Fruit fly (Drosophila melanogaster): ENCODE results near the gene CG9173.
A peak's percentile ranks its signal among the peaks of the same experiment; 100 is the strongest.

The CG9173 gene

DNA sequence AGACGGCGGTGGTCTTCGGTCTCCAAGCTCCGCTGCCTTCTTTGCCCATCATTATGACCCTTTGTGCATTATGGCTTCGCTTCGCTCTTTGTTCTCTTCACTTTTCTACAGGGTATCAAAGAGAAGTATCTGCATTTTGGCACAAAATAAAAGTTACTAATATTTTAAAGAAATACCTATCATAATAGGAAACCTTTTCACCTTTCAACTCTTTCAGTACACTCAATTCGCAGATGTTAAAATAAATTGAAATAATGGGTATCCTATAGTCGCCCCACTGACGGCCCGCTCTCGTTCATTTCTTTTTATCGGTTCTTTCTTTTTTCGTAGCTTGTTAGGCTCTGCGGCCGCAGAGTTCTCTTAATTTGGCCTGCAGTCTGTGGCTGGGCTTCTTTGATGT is 19.6 kb upstream of the CG9173 start:
- no peak for TF ChIP-seq CG10348 (GFP tag; IDR thresholded peaks at IDR 0.05)
- TF ChIP-seq CG17806 (tag; optimal IDR thresholded peaks at IDR 0.05), result peak; percentile 71
- peak; percentile 81 for TF ChIP-seq CG4496 (GFP tag; IDR thresholded peaks at IDR 0.05)
- TF ChIP-seq Pif1A (GFP tag; optimal IDR thresholded peaks at IDR 0.05), result peak; percentile 85
- TF ChIP-seq Ets98B (GFP tag; IDR thresholded peaks at IDR 0.05), result peak; percentile 43; the same call in 1 of the 2 replicates
- peak; percentile 60 for TF ChIP-seq CG8301 (tag; optimal IDR thresholded peaks at IDR 0.05)
- TF ChIP-seq Snoo (tag; optimal IDR thresholded peaks at IDR 0.05), result peak; percentile 96
- TF ChIP-seq CG34367 (tag; optimal IDR thresholded peaks at IDR 0.05), result peak; percentile 72
- TF ChIP-seq CG12605 (GFP tag; IDR thresholded peaks at IDR 0.05), result 0 out of 2 replicates have a peak, but pooled peaks have one; percentile 14
- peak; percentile 60; the same call in 1 of the 2 replicates for TF ChIP-seq rn (GFP tag; IDR thresholded peaks at IDR 0.05)
- TF ChIP-seq CG32121 (GFP tag; IDR thresholded peaks at IDR 0.05), result no peak
- TF ChIP-seq CG9948 (tag; optimal IDR thresholded peaks at IDR 0.05), result peak; percentile 75
- peak; percentile 2 for TF ChIP-seq gl (tag; optimal IDR thresholded peaks at IDR 0.05)
- peak; percentile 73 for TF ChIP-seq CG8159 (tag; optimal IDR thresholded peaks at IDR 0.05)
- TF ChIP-seq fd96Ca (GFP tag; IDR thresholded peaks at IDR 0.05), result peak; percentile 53; the same call in 1 of the 3 replicates
- no peak for TF ChIP-seq EcR (GFP tag; optimal IDR thresholded peaks at IDR 0.05)
- TF ChIP-seq Pif1B (GFP tag; optimal IDR thresholded peaks at IDR 0.05), result peak; percentile 83
- TF ChIP-seq CG15710 (tag; optimal IDR thresholded peaks at IDR 0.05), result peak; percentile 83
- TF ChIP-seq D1 (tag; optimal IDR thresholded peaks at IDR 0.05), result no peak
- peak; percentile 69 for TF ChIP-seq CG14655 (GFP tag; optimal IDR thresholded peaks at IDR 0.05)
- TF ChIP-seq CG13204 (GFP tag; optimal IDR thresholded peaks at IDR 0.05), result peak; percentile 50

DNA sequence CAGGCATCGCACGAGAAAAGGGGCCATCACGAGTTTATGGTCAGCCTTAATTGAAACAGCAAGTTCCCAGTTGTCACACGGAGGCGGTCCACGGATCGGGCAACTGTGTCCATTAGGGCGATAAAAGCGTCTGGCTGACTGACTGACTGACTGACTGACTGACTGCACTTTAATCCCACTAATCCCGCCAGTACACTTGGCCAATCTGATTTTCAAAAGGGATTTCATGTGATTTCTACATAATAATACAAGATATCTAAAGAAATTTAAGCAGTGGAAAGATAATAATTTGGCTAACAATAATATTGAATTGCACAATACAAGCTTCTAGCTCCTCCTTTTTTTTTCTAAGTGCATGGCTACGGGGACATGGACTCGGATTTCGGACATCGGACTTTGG is 19.0 kb upstream of the CG9173 start:
- peak; percentile 12 for TF ChIP-seq CG9948 (tag; optimal IDR thresholded peaks at IDR 0.05)
- peak; percentile 21 for TF ChIP-seq CG8159 (tag; optimal IDR thresholded peaks at IDR 0.05)
- TF ChIP-seq CG13204 (GFP tag; optimal IDR thresholded peaks at IDR 0.05), result no peak
- TF ChIP-seq Snoo (tag; optimal IDR thresholded peaks at IDR 0.05), result no peak
- TF ChIP-seq Pif1B (GFP tag; optimal IDR thresholded peaks at IDR 0.05), result no peak
- TF ChIP-seq CG15710 (tag; optimal IDR thresholded peaks at IDR 0.05), result peak; percentile 18

DNA sequence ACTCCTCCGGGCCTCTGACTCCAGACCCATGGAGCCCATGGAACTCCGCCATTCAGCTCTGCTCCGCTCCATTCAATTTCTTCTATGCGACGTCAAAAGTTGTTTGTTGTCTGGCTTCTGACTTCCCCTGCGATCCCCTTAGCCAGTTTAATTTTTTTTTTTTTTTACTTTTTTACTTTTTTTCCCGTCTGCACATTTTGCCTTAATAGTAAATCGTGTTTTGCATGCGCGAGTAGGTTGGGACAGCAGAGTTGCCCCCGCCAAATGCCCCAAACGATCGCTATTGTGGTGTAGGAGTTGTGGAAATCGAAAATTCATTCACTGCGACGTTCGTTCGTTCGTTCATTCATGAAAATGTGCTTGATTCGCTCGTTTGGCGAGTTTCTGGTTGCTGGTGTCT is 17.7 kb upstream of the CG9173 start:
- TF ChIP-seq CG4496 (GFP tag; IDR thresholded peaks at IDR 0.05), result no peak
- TF ChIP-seq Pif1A (GFP tag; optimal IDR thresholded peaks at IDR 0.05), result peak; percentile 31
- no peak for TF ChIP-seq CG10348 (GFP tag; IDR thresholded peaks at IDR 0.05)
- peak; percentile 59; the same call in 1 of the 2 replicates for TF ChIP-seq CG12605 (GFP tag; IDR thresholded peaks at IDR 0.05)
- TF ChIP-seq D1 (tag; optimal IDR thresholded peaks at IDR 0.05), result no peak
- no peak for TF ChIP-seq Pif1B (GFP tag; optimal IDR thresholded peaks at IDR 0.05)
- peak; percentile 21 for TF ChIP-seq gl (tag; optimal IDR thresholded peaks at IDR 0.05)
- peak; percentile 52; the same call in 1 of the 3 replicates for TF ChIP-seq fd96Ca (GFP tag; IDR thresholded peaks at IDR 0.05)
- TF ChIP-seq CG8159 (tag; optimal IDR thresholded peaks at IDR 0.05), result no peak
- no peak for TF ChIP-seq Snoo (tag; optimal IDR thresholded peaks at IDR 0.05)
- no peak; the same call in 1 of the 2 replicates for TF ChIP-seq CG32121 (GFP tag; IDR thresholded peaks at IDR 0.05)
- TF ChIP-seq CG15710 (tag; optimal IDR thresholded peaks at IDR 0.05), result peak; percentile 22
- TF ChIP-seq Ets98B (GFP tag; IDR thresholded peaks at IDR 0.05), result peak; percentile 34; the same call in 1 of the 2 replicates
- no peak for TF ChIP-seq CG17806 (tag; optimal IDR thresholded peaks at IDR 0.05)
- peak; percentile 25 for TF ChIP-seq CG13204 (GFP tag; optimal IDR thresholded peaks at IDR 0.05)
- no peak for TF ChIP-seq CG34367 (tag; optimal IDR thresholded peaks at IDR 0.05)
- peak; percentile 9 for TF ChIP-seq CG9948 (tag; optimal IDR thresholded peaks at IDR 0.05)
- peak; percentile 41 for TF ChIP-seq EcR (GFP tag; optimal IDR thresholded peaks at IDR 0.05)
- no peak for TF ChIP-seq rn (GFP tag; IDR thresholded peaks at IDR 0.05)

DNA sequence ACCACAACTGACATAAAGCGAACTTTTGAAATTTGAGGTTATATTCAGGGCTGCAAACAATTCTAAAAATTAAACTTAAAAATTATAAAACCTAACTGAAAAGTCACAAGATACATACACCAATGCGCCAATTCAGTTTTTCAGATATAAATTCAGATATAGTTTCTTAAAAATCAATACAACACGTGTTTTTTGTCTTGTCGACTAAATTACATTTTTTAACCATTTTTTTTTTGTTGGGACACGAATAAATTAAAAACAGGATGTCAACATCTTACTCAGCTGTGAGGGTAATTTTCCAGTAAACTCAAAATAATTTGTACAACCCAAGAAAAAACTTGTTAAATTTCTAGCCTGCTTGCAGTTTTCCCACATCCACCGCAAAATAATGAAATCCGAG is 14.5 kb upstream of the CG9173 start, which contains the start of gene SA2:
Gene SA2, minus strand, starts transcription at position 101 of the 400 bp plus-strand sequence.
- TF ChIP-seq CG13204 (GFP tag; optimal IDR thresholded peaks at IDR 0.05) (no peak), CG8159 (tag; optimal IDR thresholded peaks at IDR 0.05) (no peak), Pif1B (GFP tag; optimal IDR thresholded peaks at IDR 0.05) (no peak), D1 (tag; optimal IDR thresholded peaks at IDR 0.05) (no peak), Snoo (tag; optimal IDR thresholded peaks at IDR 0.05) (no peak), CG15710 (tag; optimal IDR thresholded peaks at IDR 0.05) (no peak), CG10348 (GFP tag; IDR thresholded peaks at IDR 0.05) (no peak), CG14655 (GFP tag; optimal IDR thresholded peaks at IDR 0.05) (no peak), rn (GFP tag; IDR thresholded peaks at IDR 0.05) (no peak)

DNA sequence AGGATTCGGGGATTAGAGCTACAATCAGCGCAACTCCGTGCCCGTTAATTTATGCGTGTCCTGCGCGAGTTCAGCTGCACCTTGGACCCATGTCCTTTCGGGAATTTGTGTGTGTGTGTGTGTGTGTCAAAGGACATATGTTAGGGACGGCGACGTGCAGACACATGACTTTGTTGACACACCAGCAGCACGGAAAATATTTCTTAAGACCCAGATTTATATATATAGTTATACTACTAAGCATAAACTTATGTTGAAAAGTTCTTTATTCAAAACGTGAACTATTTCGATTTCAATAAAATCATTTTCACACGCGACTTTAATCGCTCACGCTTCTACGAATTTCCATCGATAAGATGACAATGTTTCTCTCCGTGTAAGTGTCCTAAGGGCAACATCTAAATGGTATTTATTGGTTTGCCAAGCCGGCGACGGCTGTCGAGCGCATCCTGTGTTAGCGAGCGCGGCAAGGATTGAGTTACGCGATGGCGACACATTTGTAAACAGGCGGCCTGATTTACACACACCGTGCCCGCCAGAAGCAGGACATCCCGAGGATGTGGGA is 8.3 kb upstream of the CG9173 start:
- no peak for TF ChIP-seq CG8301 (tag; optimal IDR thresholded peaks at IDR 0.05)

dm6 chr3L:1424488-1424887 is 1.2 kb upstream of the CG9173 start:
- no peak for TF ChIP-seq CG17806 (tag; optimal IDR thresholded peaks at IDR 0.05)
- no peak for TF ChIP-seq CG34367 (tag; optimal IDR thresholded peaks at IDR 0.05)
- TF ChIP-seq CG32121 (GFP tag; IDR thresholded peaks at IDR 0.05), result no peak
- no peak for TF ChIP-seq EcR (GFP tag; optimal IDR thresholded peaks at IDR 0.05)
- no peak for TF ChIP-seq CG9948 (tag; optimal IDR thresholded peaks at IDR 0.05)
- TF ChIP-seq Pif1B (GFP tag; optimal IDR thresholded peaks at IDR 0.05), result no peak
- TF ChIP-seq Pif1A (GFP tag; optimal IDR thresholded peaks at IDR 0.05), result no peak
- no peak for TF ChIP-seq CG8301 (tag; optimal IDR thresholded peaks at IDR 0.05)
- TF ChIP-seq D1 (tag; optimal IDR thresholded peaks at IDR 0.05), result no peak
- no peak for TF ChIP-seq fd96Ca (GFP tag; IDR thresholded peaks at IDR 0.05)
- TF ChIP-seq CG12605 (GFP tag; IDR thresholded peaks at IDR 0.05), result no peak
- no peak for TF ChIP-seq CG13204 (GFP tag; optimal IDR thresholded peaks at IDR 0.05)
- TF ChIP-seq CG14655 (GFP tag; optimal IDR thresholded peaks at IDR 0.05), result no peak
